Worm (Caenorhabditis elegans): ENCODE measurements around the gene F22B7.1.

- TF ChIP-seq C38D4.7 (GFP tag; optimal IDR thresholded peaks at IDR 0.05) (no peak), hlh-8 (tag; optimal IDR thresholded peaks at IDR 0.05) (no peak), ama-1 (optimal IDR thresholded peaks at IDR 0.05) (peak; percentile 10), pha-2 (tag; optimal IDR thresholded peaks at IDR 0.05) (no peak), nhr-11 (tag; optimal IDR thresholded peaks at IDR 0.05) (no peak), mec-3 (tag; optimal IDR thresholded peaks at IDR 0.05; ENCODE audit: borderline replicate concordance) (no peak), ceh-6 (GFP tag; optimal IDR thresholded peaks at IDR 0.05) (no peak), ceh-34 (tag; optimal IDR thresholded peaks at IDR 0.05) (no peak), ceh-14 (tag; optimal IDR thresholded peaks at IDR 0.05) (no peak), pha-4 (tag; optimal IDR thresholded peaks at IDR 0.05) (no peak), F13H6.1 (tag; optimal IDR thresholded peaks at IDR 0.05) (no peak), madf-2 (tag; optimal IDR thresholded peaks at IDR 0.05) (no peak), T23F11.4 (GFP tag; optimal IDR thresholded peaks at IDR 0.05) (no peak)
Observed at ce11 chrIII:8685590-8686240, 20.6 kb downstream of the F22B7.1 start.
